Fruit fly (Drosophila melanogaster) whole organism, pupa: Measurements from ENCODE around the gene Or67a.

Source experiments
- CG13204 ChIP-seq: fragments of 200-800 bp; sonication (Bioruptor generic); optimal IDR thresholded peaks from 2 replicates; lab custom pipeline; 2018; ENCODE audit warnings: missing biosample characterization, mild to moderate bottlenecking, missing genetic modification characterization, moderate library complexity
- CG14655 ChIP-seq: fragments of 200-800 bp; sonication (Bioruptor generic); optimal IDR thresholded peaks from 3 replicates; lab custom pipeline; 2017; ENCODE audit warnings: mild to moderate bottlenecking, missing biosample characterization, missing genetic modification reagents, missing genetic modification characterization
- CG15710 ChIP-seq: fragments of 200-800 bp; sonication (Bioruptor generic); optimal IDR thresholded peaks from 2 replicates; lab custom pipeline; 2018; ENCODE audit warnings: missing biosample characterization, mild to moderate bottlenecking, missing genetic modification characterization, moderate library complexity
- CG32121 ChIP-seq: fragments of 200-800 bp; sonication (Bioruptor generic); IDR thresholded peaks from 2 replicates; pipeline ENCODE4 v1.3.6; 2022; ENCODE audit warnings: missing biosample characterization, missing genetic modification characterization
- CG34367 ChIP-seq: fragments of 200-800 bp; sonication (Bioruptor generic); optimal IDR thresholded peaks from 2 replicates; lab custom pipeline; 2018; ENCODE audit warnings: missing biosample characterization, mild to moderate bottlenecking, missing genetic modification characterization
- CG4496 ChIP-seq: fragments of 200-800 bp; sonication (Bioruptor generic); IDR thresholded peaks from 3 replicates; pipeline ENCODE4 v1.3.6; 2022; ENCODE audit warnings: missing biosample characterization, missing genetic modification characterization
- CG8301 ChIP-seq: fragments of 200-800 bp; sonication (Bioruptor generic); optimal IDR thresholded peaks from 2 replicates; lab custom pipeline; 2018; ENCODE audit warnings: missing biosample characterization, mild to moderate bottlenecking, missing genetic modification characterization
- D1 ChIP-seq: fragments of 200-800 bp; sonication (Bioruptor generic); optimal IDR thresholded peaks from 2 replicates; lab custom pipeline; 2018; ENCODE audit warnings: missing biosample characterization, mild to moderate bottlenecking, missing genetic modification characterization, moderate library complexity
- Ets98B ChIP-seq: fragments of 200-800 bp; sonication (Bioruptor generic); IDR thresholded peaks from 2 replicates; pipeline ENCODE4 v1.3.6; 2022; ENCODE audit warnings: missing biosample characterization, missing genetic modification characterization
- Pif1B ChIP-seq: fragments of 200-800 bp; sonication (Bioruptor generic); optimal IDR thresholded peaks from 3 replicates; lab custom pipeline; 2016; ENCODE audit warnings: missing biosample characterization, missing genetic modification characterization
- fd96Ca ChIP-seq: fragments of 200-800 bp; sonication (Bioruptor generic); IDR thresholded peaks from 3 replicates; pipeline ENCODE4 v1.3.6; 2022; ENCODE audit warnings: missing biosample characterization, missing genetic modification characterization

DNA sequence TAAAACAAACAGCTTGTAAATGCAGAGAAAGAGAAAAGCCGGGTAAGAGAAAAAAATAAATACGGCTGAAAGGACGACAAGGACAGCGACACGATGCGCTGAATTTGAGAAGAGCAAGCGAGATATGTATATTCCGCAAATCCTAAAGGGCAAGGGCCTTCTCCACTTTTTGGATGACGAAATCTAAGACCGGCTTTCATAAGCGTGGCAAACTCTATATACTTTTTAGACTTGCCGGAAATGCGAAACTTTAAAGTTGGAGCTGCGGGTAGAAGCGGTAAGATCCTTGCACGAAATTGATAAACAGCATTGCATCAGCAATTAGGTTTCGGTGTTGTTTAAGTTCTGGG lies 23.2 kb upstream of the Or67a start:
- TF ChIP-seq CG8301 (no peak), Pif1B (no peak), CG32121 (no peak), fd96Ca (GFP tag; lab: Robert Waterston, UW) (no peak), CG13204 (no peak), CG4496 (GFP tag; lab: Robert Waterston, UW) (no peak), CG34367 (tag; lab: Kevin White, UChicago) (no peak), CG14655 (no peak), CG15710 (tag; lab: Kevin White, UChicago) (no peak), D1 (tag; lab: Kevin White, UChicago) (no peak), Ets98B (GFP tag; lab: Robert Waterston, UW) (no peak)
